Worm (Caenorhabditis elegans): ENCODE measurements around the gene B0303.11.

ce11 chrIII:8743796-8744404 lies 33.7 kb upstream of the B0303.11 start, which contains the start of gene ZK370.6:
- TF ChIP-seq F13C5.2 (tag; optimal IDR thresholded peaks at IDR 0.05) (no peak), sea-1 (GFP tag; conservative IDR thresholded peaks at IDR 0.05) (no peak), pes-1 (GFP tag; IDR thresholded peaks at IDR 0.05) (no peak), scrt-1 (GFP tag; IDR thresholded peaks at IDR 0.05) (no peak), flt-1 (GFP tag; IDR thresholded peaks at IDR 0.05) (no peak), hmbx-1 (tag; optimal IDR thresholded peaks at IDR 0.05) (no peak), tbx-11 (GFP tag; IDR thresholded peaks at IDR 0.05) (no peak), aly-1 (tag; optimal IDR thresholded peaks at IDR 0.05) (no peak), B0310.2 (tag; optimal IDR thresholded peaks at IDR 0.05) (no peak), ceh-13 (GFP tag; optimal IDR thresholded peaks at IDR 0.05) (no peak), ama-1 (optimal IDR thresholded peaks at IDR 0.05) (no peak), hnd-1 (tag; optimal IDR thresholded peaks at IDR 0.05) (no peak), ets-7 (tag; optimal IDR thresholded peaks at IDR 0.05) (no peak), ceh-36 (tag; optimal IDR thresholded peaks at IDR 0.05) (no peak)
